Fruit fly (Drosophila melanogaster) whole organism, embryonic: Measurements from ENCODE around the gene CG6527.

ENCODE experiments used
- Ada2b ChIP-seq: fragments of 200-800 bp; sonication (Bioruptor generic); IDR thresholded peaks from 2 replicates; pipeline ENCODE4 v1.3.6; 2022; ENCODE audit warnings: missing biosample characterization, missing genetic modification characterization
- CG1024 ChIP-seq: fragments of 200-800 bp; sonication (Bioruptor generic); IDR thresholded peaks from 2 replicates; pipeline ENCODE4 v1.3.6; 2022; ENCODE audit warnings: missing biosample characterization, missing genetic modification characterization
- CG11504 ChIP-seq: fragments of 200-800 bp; sonication (Bioruptor generic); optimal IDR thresholded peaks from 3 replicates; lab custom pipeline; 2019; ENCODE audit warnings: missing biosample characterization, mild to moderate bottlenecking, missing genetic modification characterization, moderate library complexity
- CG12391 ChIP-seq: fragments of 200-800 bp; sonication (Bioruptor generic); optimal IDR thresholded peaks from 3 replicates; lab custom pipeline; 2018; ENCODE audit warnings: missing biosample characterization, mild to moderate bottlenecking, missing genetic modification characterization, moderate library complexity
- CG14014 ChIP-seq: fragments of 200-800 bp; sonication (Bioruptor generic); IDR thresholded peaks from 2 replicates; pipeline ENCODE4 v1.3.6; 2022; ENCODE audit warnings: missing biosample characterization, missing genetic modification characterization
- CG15601 ChIP-seq: fragments of 200-800 bp; sonication (Bioruptor generic); optimal IDR thresholded peaks from 3 replicates; lab custom pipeline; 2019; ENCODE audit warnings: missing biosample characterization, mild to moderate bottlenecking, missing genetic modification characterization, moderate library complexity
- CG16813 ChIP-seq: fragments of 200-800 bp; sonication (Bioruptor generic); IDR thresholded peaks from 3 replicates; pipeline ENCODE4 v1.3.6; 2022; ENCODE audit warnings: missing biosample characterization, missing genetic modification characterization; ENCODE audit not compliant: partially characterized antibody
- CG17361 ChIP-seq: fragments of 200-800 bp; sonication (Bioruptor generic); IDR thresholded peaks from 3 replicates; pipeline ENCODE4 v1.3.6; 2022; ENCODE audit warnings: missing biosample characterization, missing genetic modification characterization
- CG18262 ChIP-seq: fragments of 200-800 bp; optimal IDR thresholded peaks from 3 replicates; lab custom pipeline; 2019; ENCODE audit warnings: missing biosample characterization, mild to moderate bottlenecking, missing genetic modification characterization, moderate library complexity
- CG18764 ChIP-seq: fragments of 200-800 bp; sonication (Bioruptor generic); optimal IDR thresholded peaks from 3 replicates; lab custom pipeline; 2016; ENCODE audit warnings: missing biosample characterization, missing genetic modification characterization
- CG2678 ChIP-seq: fragments of 200-800 bp; sonication (Bioruptor generic); optimal IDR thresholded peaks from 3 replicates; lab custom pipeline; 2019; ENCODE audit warnings: missing biosample characterization, mild to moderate bottlenecking, missing genetic modification characterization, moderate library complexity
- CG2712 ChIP-seq: fragments of 200-800 bp; optimal IDR thresholded peaks from 3 replicates; lab custom pipeline; 2019; ENCODE audit warnings: missing biosample characterization, mild to moderate bottlenecking, missing genetic modification characterization, moderate library complexity
- CG31441 ChIP-seq: fragments of 200-800 bp; sonication (Bioruptor generic); IDR thresholded peaks from 2 replicates; pipeline ENCODE4 v1.3.6; 2022; ENCODE audit warnings: missing biosample characterization, missing genetic modification characterization
- CG4360 ChIP-seq: fragments of 200-800 bp; sonication (Bioruptor generic); IDR thresholded peaks from 2 replicates; pipeline ENCODE4 v1.3.6; 2022; ENCODE audit warnings: missing biosample characterization, missing genetic modification characterization
- CG6683 ChIP-seq: fragments of 200-800 bp; sonication (Bioruptor generic); optimal IDR thresholded peaks from 2 replicates; lab custom pipeline; 2017; ENCODE audit warnings: missing biosample characterization, mild to moderate bottlenecking, missing genetic modification characterization, missing genetic modification reagents
- CG7745 ChIP-seq: fragments of 200-800 bp; sonication (Bioruptor generic); optimal IDR thresholded peaks from 2 replicates; lab custom pipeline; 2018; ENCODE audit warnings: missing biosample characterization, mild to moderate bottlenecking, missing genetic modification characterization, moderate library complexity
- CG7839 ChIP-seq: fragments of 200-800 bp; sonication (Bioruptor generic); optimal IDR thresholded peaks from 3 replicates; lab custom pipeline; 2018; ENCODE audit warnings: missing biosample characterization, mild to moderate bottlenecking, missing genetic modification characterization, moderate library complexity
- Dp ChIP-seq: fragments of 200-800 bp; sonication (Bioruptor generic); optimal IDR thresholded peaks from 2 replicates; lab custom pipeline; 2018; ENCODE audit warnings: missing biosample characterization, mild to moderate bottlenecking, missing genetic modification characterization, moderate library complexity
- Drgx ChIP-seq: fragments of 200-800 bp; sonication (Bioruptor generic); IDR thresholded peaks from 2 replicates; pipeline ENCODE4 v1.3.6; 2022; ENCODE audit warnings: missing biosample characterization, missing genetic modification characterization
- E2f1 ChIP-seq: fragments of 200-800 bp; sonication (Bioruptor generic); IDR thresholded peaks from 2 replicates; pipeline ENCODE4 v1.3.6; 2022; ENCODE audit warnings: missing biosample characterization, missing genetic modification characterization
- HLHmδ ChIP-seq: fragments of 200-800 bp; sonication (Bioruptor generic); optimal IDR thresholded peaks from 2 replicates; lab custom pipeline; 2018; ENCODE audit warnings: missing biosample characterization, mild to moderate bottlenecking, missing genetic modification characterization, moderate library complexity
- Oli ChIP-seq: fragments of 200-800 bp; sonication (Bioruptor generic); optimal IDR thresholded peaks from 2 replicates; lab custom pipeline; 2018; ENCODE audit warnings: missing biosample characterization, mild to moderate bottlenecking, missing genetic modification characterization, moderate library complexity
- Ptx1 ChIP-seq: fragments of 200-800 bp; sonication (Bioruptor generic); IDR thresholded peaks from 2 replicates; pipeline ENCODE4 v1.3.6; 2022; ENCODE audit warnings: missing biosample characterization, missing genetic modification characterization
- Sox102F ChIP-seq: fragments of 200-800 bp; sonication (Bioruptor generic); optimal IDR thresholded peaks from 2 replicates; lab custom pipeline; 2018; ENCODE audit warnings: missing biosample characterization, mild to moderate bottlenecking, missing genetic modification characterization, moderate library complexity
- ara ChIP-seq: fragments of 200-800 bp; sonication (Bioruptor generic); IDR thresholded peaks from 2 replicates; pipeline ENCODE4 v1.3.6; 2022; ENCODE audit warnings: missing biosample characterization, missing genetic modification characterization
- bsh ChIP-seq, 2 experiments: fragments of 200-800 bp; sonication (Bioruptor generic); optimal IDR thresholded peaks; 2 replicates each; lab custom pipeline; 2017 to 2018; ENCODE audit warnings: mild to moderate bottlenecking in 2 of 2, missing biosample characterization in 2 of 2, missing genetic modification characterization in 2 of 2, moderate library complexity in 1 of 2
- croc ChIP-seq: fragments of 200-800 bp; sonication (Bioruptor generic); conservative IDR thresholded peaks from 3 replicates; pipeline ENCODE4 v1.3.6; 2022; ENCODE audit warnings: missing biosample characterization, missing genetic modification characterization
- dimm ChIP-seq: fragments of 200-800 bp; sonication (Bioruptor generic); IDR thresholded peaks from 2 replicates; pipeline ENCODE4 v1.3.6; 2022; ENCODE audit warnings: missing biosample characterization, missing genetic modification characterization
- dmrt99B ChIP-seq: fragments of 200-800 bp; sonication (Bioruptor generic); optimal IDR thresholded peaks from 2 replicates; lab custom pipeline; 2018; ENCODE audit warnings: missing biosample characterization, mild to moderate bottlenecking, missing genetic modification characterization, moderate library complexity
- emc ChIP-seq: fragments of 200-800 bp; sonication (Bioruptor generic); optimal IDR thresholded peaks from 2 replicates; lab custom pipeline; 2016; ENCODE audit warnings: missing biosample characterization, missing genetic modification characterization
- ftz-f1 ChIP-seq: fragments of 200-800 bp; sonication (Bioruptor generic); optimal IDR thresholded peaks from 2 replicates; lab custom pipeline; 2016; ENCODE audit warnings: missing biosample characterization, missing genetic modification characterization
- gem ChIP-seq: fragments of 200-800 bp; sonication (Bioruptor generic); optimal IDR thresholded peaks from 2 replicates; lab custom pipeline; 2019; ENCODE audit warnings: missing biosample characterization, mild to moderate bottlenecking, missing genetic modification characterization, moderate library complexity
- jumu ChIP-seq: fragments of 200-800 bp; sonication (Bioruptor generic); optimal IDR thresholded peaks from 3 replicates; lab custom pipeline; 2016; ENCODE audit warnings: missing biosample characterization, missing genetic modification characterization
- nmo ChIP-seq: fragments of 200-800 bp; sonication (Bioruptor generic); optimal IDR thresholded peaks from 2 replicates; lab custom pipeline; 2018; ENCODE audit warnings: missing biosample characterization, mild to moderate bottlenecking, missing genetic modification characterization, moderate library complexity
- phol ChIP-seq: fragments of 200-800 bp; sonication (Bioruptor generic); optimal IDR thresholded peaks from 3 replicates; lab custom pipeline; 2018; ENCODE audit warnings: missing biosample characterization, mild to moderate bottlenecking, missing genetic modification characterization, moderate library complexity
- prd ChIP-seq, 3 experiments: fragments of >200 bp in 2 of 3; fragments of 200-800 bp in 1 of 3; sonication (Bioruptor generic) in 1 of 3; optimal IDR thresholded peaks in 2 of 3; IDR thresholded peaks in 1 of 3; 2 replicates in 2 of 3; 3 replicates in 1 of 3; pipeline versions ENCODE4 v1.3.6 to Lab custom; 2017 to 2022; ENCODE audit warnings: missing biosample characterization in 1 of 3, missing genetic modification characterization in 1 of 3
- row ChIP-seq: fragments of 200-800 bp; sonication (Bioruptor generic); IDR thresholded peaks from 3 replicates; pipeline ENCODE4 v1.3.6; 2022; ENCODE audit warnings: missing biosample characterization, missing genetic modification characterization
- sisA ChIP-seq: fragments of 200-800 bp; sonication (Bioruptor generic); IDR thresholded peaks from 2 replicates; pipeline ENCODE4 v1.3.6; 2022; ENCODE audit warnings: missing biosample characterization, missing genetic modification characterization
- ttk ChIP-seq: fragments of 200-800 bp; sonication (Bioruptor generic); IDR thresholded peaks from 2 replicates; pipeline ENCODE4 v2.1.2; 2022; ENCODE audit warnings: missing biosample characterization, missing genetic modification characterization
- unpg ChIP-seq: fragments of 200-800 bp; sonication (Bioruptor generic); optimal IDR thresholded peaks from 3 replicates; lab custom pipeline; 2018; ENCODE audit warnings: missing biosample characterization, mild to moderate bottlenecking, missing genetic modification characterization, moderate library complexity

Gene CG6527

DNA sequence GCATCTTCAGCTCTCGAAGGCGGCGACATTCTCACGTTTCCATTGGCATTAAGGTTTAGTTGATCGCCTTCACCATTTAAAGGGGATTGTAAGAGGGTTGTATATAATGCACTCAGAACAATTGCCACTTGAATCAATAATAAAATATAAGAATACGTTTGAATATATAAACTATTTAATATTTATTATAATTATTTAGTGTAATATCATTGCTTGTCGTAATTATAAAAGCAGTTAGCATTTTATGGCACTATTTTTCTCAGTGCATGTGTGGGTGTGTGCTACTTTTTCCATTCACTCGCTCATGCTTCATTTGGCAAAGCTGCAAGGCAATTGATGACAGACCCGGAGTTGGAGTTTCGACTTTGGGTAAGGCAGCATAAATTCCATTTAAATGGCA lies 3.4 kb upstream of the CG6527 start:
- TF ChIP-seq nmo (GFP tag; lab: Kevin White, UChicago) (peak; percentile 3), Sox102F (peak; percentile 28), CG11504 (peak; percentile 23), Ada2b (GFP tag; lab: Robert Waterston, UW) (0 out of 2 replicates have a peak, but pooled peaks have one; percentile 22), CG31441 (GFP tag; lab: Robert Waterston, UW) (0 out of 2 replicates have a peak, but pooled peaks have one; percentile 36), ara (GFP tag; lab: Robert Waterston, UW) (0 out of 2 replicates have a peak, but pooled peaks have one; percentile 8), emc (GFP tag; lab: Kevin White, UChicago) (no peak), gem (tag; lab: Kevin White, UChicago) (peak; percentile 35), jumu (GFP tag; lab: Kevin White, UChicago) (no peak), ttk (GFP tag; lab: Robert Waterston, UW) (0 out of 2 replicates have a peak, but pooled peaks have one; percentile 36), CG2712 (tag; lab: Kevin White, UChicago) (peak; percentile 23), HLHmδ (GFP tag; lab: Kevin White, UChicago) (no peak), CG17361 (GFP tag; lab: Robert Waterston, UW) (0 out of 3 replicates have a peak, but pooled peaks have one; percentile 19), CG14014 (GFP tag; lab: Robert Waterston, UW) (peak; percentile 21; the same call in 1 of the 2 replicates), E2f1 (GFP tag; lab: Robert Waterston, UW) (0 out of 2 replicates have a peak, but pooled peaks have one; percentile 8), CG12391 (tag; lab: Kevin White, UChicago) (peak; percentile 13), CG7745 (tag; lab: Kevin White, UChicago) (no peak), Dp (no peak), croc (GFP tag; lab: Robert Waterston, UW) (no peak), phol (tag; lab: Kevin White, UChicago) (peak; percentile 10), row (GFP tag; lab: Robert Waterston, UW) (peak; percentile 15; the same call in 1 of the 3 replicates), Ptx1 (peak; percentile 48; the same call in 1 of the 2 replicates), prd (optimal IDR thresholded peaks at IDR 0.05; lab: Kevin White, UChicago) (no peak), prd (GFP tag; IDR thresholded peaks at IDR 0.05; lab: Robert Waterston, UW) (0 out of 3 replicates have a peak, but pooled peaks have one; percentile 18), ftz-f1 (GFP tag; lab: Kevin White, UChicago) (no peak), CG2678 (peak; percentile 5), CG16813 (GFP tag; lab: Robert Waterston, UW) (no peak), CG18764 (GFP tag; lab: Kevin White, UChicago) (no peak), sisA (GFP tag; lab: Robert Waterston, UW) (0 out of 2 replicates have a peak, but pooled peaks have one; percentile 14), CG15601 (tag; lab: Kevin White, UChicago) (no peak), unpg (GFP tag; lab: Kevin White, UChicago) (peak; percentile 14), CG1024 (GFP tag; lab: Robert Waterston, UW) (peak; percentile 27; the same call in 1 of the 2 replicates), CG6683 (GFP tag; lab: Kevin White, UChicago) (no peak), bsh (GFP tag; optimal IDR thresholded peaks at IDR 0.05; lab: Kevin White, UChicago) (peak in 1 of 2 experiments; percentile 25), Oli (tag; lab: Kevin White, UChicago) (peak; percentile 3), CG18262 (tag; lab: Kevin White, UChicago) (peak; percentile 29), dmrt99B (peak; percentile 7), CG7839 (tag; lab: Kevin White, UChicago) (peak; percentile 9), Drgx (GFP tag; lab: Robert Waterston, UW) (peak; percentile 60; the same call in 1 of the 2 replicates), CG4360 (no peak), dimm (GFP tag; lab: Robert Waterston, UW) (0 out of 2 replicates have a peak, but pooled peaks have one; percentile 10)
